Fruit fly (Drosophila melanogaster): ENCODE results near the gene CG33688.

Gene CG33688

DNA sequence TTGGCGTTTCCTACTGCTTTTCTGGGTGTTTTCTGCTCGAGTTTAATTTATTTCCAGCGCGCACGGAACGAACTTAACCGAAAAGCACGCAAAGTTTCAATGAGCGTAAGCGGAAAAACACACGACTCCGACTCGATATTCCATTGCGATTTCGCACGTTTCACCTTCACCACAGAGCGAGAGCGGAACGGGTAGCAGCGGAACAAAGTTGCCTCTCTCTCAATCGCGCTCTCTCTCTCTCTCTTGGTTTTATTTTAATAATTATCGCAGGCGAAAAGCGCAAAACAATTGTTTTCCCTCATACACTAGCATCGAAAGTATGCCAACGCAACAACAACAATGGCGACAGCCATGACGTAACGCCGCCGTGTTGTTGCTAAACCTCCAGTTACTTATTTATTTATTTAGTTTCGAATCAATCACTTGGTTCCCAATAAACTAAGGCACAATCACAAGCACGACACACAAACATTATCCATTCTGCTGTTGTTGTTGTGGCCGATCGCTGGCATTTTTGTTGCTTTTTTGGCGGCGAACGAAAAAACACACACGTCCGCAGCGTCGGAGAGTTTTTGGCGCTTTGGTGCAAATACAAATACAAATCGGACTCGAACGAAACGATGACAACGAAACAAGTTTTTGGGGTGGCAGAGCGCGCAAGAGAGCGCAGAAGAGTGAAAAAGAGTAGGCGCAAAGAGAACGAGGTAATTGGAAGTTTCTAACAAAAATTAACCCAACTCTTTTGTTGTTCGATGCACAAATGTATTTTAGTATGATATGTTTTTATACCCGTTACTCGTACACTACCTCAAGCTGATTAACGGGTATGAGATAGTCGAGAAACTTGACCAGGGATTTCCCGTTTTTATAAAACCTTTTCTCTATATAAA lies 34.6 kb upstream of the CG33688 start, which contains the start of gene CG5151 (continued):
- no peak for TF ChIP-seq cato (GFP tag; optimal IDR thresholded peaks at IDR 0.05; ENCODE audit: borderline replicate concordance)
- no peak for TF ChIP-seq Poxn (GFP tag; IDR thresholded peaks at IDR 0.05)
- TF ChIP-seq CG4617 (GFP tag; optimal IDR thresholded peaks at IDR 0.05; ENCODE audit: borderline replicate concordance): no peak
- no peak for TF ChIP-seq CG11560 (tag; IDR thresholded peaks at IDR 0.05)
- no peak for TF ChIP-seq gem (tag; optimal IDR thresholded peaks at IDR 0.05)
- TF ChIP-seq CG9817 (tag; optimal IDR thresholded peaks at IDR 0.05): no peak
- TF ChIP-seq CG2875 (GFP tag; optimal IDR thresholded peaks at IDR 0.05): no peak
- TF ChIP-seq Mad (GFP tag; optimal IDR thresholded peaks at IDR 0.05): no peak
- peak; percentile 59 for TF ChIP-seq Deaf1 (tag; optimal IDR thresholded peaks at IDR 0.05)
- TF ChIP-seq BtbVII (GFP tag; optimal IDR thresholded peaks at IDR 0.05): peak; percentile 40
- no peak for TF ChIP-seq Ssrp (tag; optimal IDR thresholded peaks at IDR 0.05)
- TF ChIP-seq CG15073 (GFP tag; optimal IDR thresholded peaks at IDR 0.05): no peak
- no peak for TF ChIP-seq CG8281 (tag; optimal IDR thresholded peaks at IDR 0.05)
- TF ChIP-seq grn (GFP tag; optimal IDR thresholded peaks at IDR 0.05): no peak
- TF ChIP-seq ara (GFP tag; IDR thresholded peaks at IDR 0.05): no peak
- TF ChIP-seq CG2120 (GFP tag; optimal IDR thresholded peaks at IDR 0.05): no peak
- no peak for TF ChIP-seq Hsf (GFP tag; optimal IDR thresholded peaks at IDR 0.05)
- TF ChIP-seq Lpt (GFP tag; optimal IDR thresholded peaks at IDR 0.05): no peak
- no peak for TF ChIP-seq CG15601 (tag; optimal IDR thresholded peaks at IDR 0.05)
- no peak; the same call in 1 of the 2 replicates for TF ChIP-seq Xrp1 (GFP tag; IDR thresholded peaks at IDR 0.05)
- TF ChIP-seq CG10543 (GFP tag; optimal IDR thresholded peaks at IDR 0.05): peak; percentile 75
- no peak for TF ChIP-seq CG11247 (GFP tag; IDR thresholded peaks at IDR 0.05)
- no peak for TF ChIP-seq CG8290 (GFP tag; optimal IDR thresholded peaks at IDR 0.05)
- peak in 1 of 2 experiments; percentile 34 for TF ChIP-seq CG8290 (tag; optimal IDR thresholded peaks at IDR 0.05)
- peak; percentile 96 for TF ChIP-seq tna (GFP tag; IDR thresholded peaks at IDR 0.05; ENCODE audit: partially characterized antibody)
- TF ChIP-seq crp (GFP tag; optimal IDR thresholded peaks at IDR 0.05): no peak
- TF ChIP-seq kay (GFP tag; optimal IDR thresholded peaks at IDR 0.05): no peak
- no peak for TF ChIP-seq HLH3B (GFP tag; IDR thresholded peaks at IDR 0.05)
- TF ChIP-seq bowl (GFP tag; IDR thresholded peaks at IDR 0.05): no peak
- TF ChIP-seq CG12155 (GFP tag; optimal IDR thresholded peaks at IDR 0.05): no peak
- TF ChIP-seq hkb (optimal IDR thresholded peaks at IDR 0.05): no peak
- peak; percentile 54 for TF ChIP-seq hkb (GFP tag; IDR thresholded peaks at IDR 0.05)
- no peak for TF ChIP-seq Ptx1 (GFP tag; IDR thresholded peaks at IDR 0.05)
- no peak for TF ChIP-seq CG3847 (GFP tag; IDR thresholded peaks at IDR 0.05)
- no peak for TF ChIP-seq oc (tag; optimal IDR thresholded peaks at IDR 0.05)
- no peak for TF ChIP-seq Asciz (GFP tag; optimal IDR thresholded peaks at IDR 0.05)
- TF ChIP-seq tgo (GFP tag; IDR thresholded peaks at IDR 0.05): no peak
- no peak for TF ChIP-seq tio (GFP tag; optimal IDR thresholded peaks at IDR 0.05)
- TF ChIP-seq sens-2 (GFP tag; IDR thresholded peaks at IDR 0.05): no peak
- TF ChIP-seq Antp (GFP tag; optimal IDR thresholded peaks at IDR 0.05): no peak
- TF ChIP-seq CG31365 (tag; optimal IDR thresholded peaks at IDR 0.05): peak; percentile 21
- TF ChIP-seq CG2129 (GFP tag; IDR thresholded peaks at IDR 0.05; ENCODE audit: partially characterized antibody): no peak
- no peak for TF ChIP-seq esg (GFP tag; conservative IDR thresholded peaks at IDR 0.05)
- no peak for TF ChIP-seq ash1 (GFP tag; optimal IDR thresholded peaks at IDR 0.05)
- TF ChIP-seq CG11456 (GFP tag; IDR thresholded peaks at IDR 0.05): no peak
- no peak for TF ChIP-seq zfh2 (GFP tag; optimal IDR thresholded peaks at IDR 0.05)
- TF ChIP-seq CG42726 (GFP tag; IDR thresholded peaks at IDR 0.05; ENCODE audit: partially characterized antibody): peak; percentile 38; the same call in 1 of the 2 replicates
- no peak for TF ChIP-seq CG4404 (GFP tag; IDR thresholded peaks at IDR 0.05)
- TF ChIP-seq CG6813 (GFP tag; optimal IDR thresholded peaks at IDR 0.05): no peak
- TF ChIP-seq Dll (GFP tag; IDR thresholded peaks at IDR 0.05; ENCODE audit: partially characterized antibody): peak; percentile 58; the same call in 2 of the 4 replicates

Data from whole organism, embryonic.